Fruit fly (Drosophila melanogaster) whole organism, pupa: Measurements from ENCODE around the gene Mur89F.

Experiments
- CG10348 ChIP-seq: fragments of 200-800 bp; sonication (Bioruptor generic); IDR thresholded peaks from 2 replicates; pipeline ENCODE4 v1.3.6; 2022; ENCODE audit warnings: missing biosample characterization, missing genetic modification characterization
- CG32121 ChIP-seq: fragments of 200-800 bp; sonication (Bioruptor generic); IDR thresholded peaks from 2 replicates; pipeline ENCODE4 v1.3.6; 2022; ENCODE audit warnings: missing biosample characterization, missing genetic modification characterization
- CG8301 ChIP-seq: fragments of 200-800 bp; sonication (Bioruptor generic); optimal IDR thresholded peaks from 2 replicates; lab custom pipeline; 2018; ENCODE audit warnings: missing biosample characterization, mild to moderate bottlenecking, missing genetic modification characterization
- EcR ChIP-seq: fragments of 200-800 bp; sonication (Bioruptor generic); optimal IDR thresholded peaks from 3 replicates; lab custom pipeline; 2019; ENCODE audit warnings: missing biosample characterization, missing genetic modification characterization, mild to moderate bottlenecking, moderate library complexity, missing genetic modification reagents

DNA sequence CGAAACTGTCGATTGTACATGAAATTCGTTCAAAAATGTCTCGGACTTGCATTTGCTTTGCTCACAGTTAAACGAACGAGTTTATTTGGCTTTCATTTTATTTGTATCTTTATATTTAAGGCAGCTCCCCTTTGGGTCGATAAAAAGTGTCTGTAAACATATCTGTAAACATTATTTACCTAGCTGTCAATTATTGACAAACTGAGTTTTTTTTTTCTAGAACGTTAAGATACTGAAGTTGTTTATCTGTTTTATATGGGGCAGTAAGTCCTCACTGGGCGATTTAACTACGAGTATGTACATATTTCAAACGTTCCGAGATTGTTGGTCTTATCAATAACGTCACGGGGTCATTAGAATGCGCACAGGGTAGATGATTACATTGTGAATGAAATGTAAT, 86.3 kb downstream of the Mur89F start:
- TF ChIP-seq CG32121 (no peak), CG8301 (no peak), CG10348 (no peak), EcR (GFP tag; lab: Kevin White, UChicago) (no peak)
